Worm (Caenorhabditis elegans) whole organism, early embryonic: Measurements from ENCODE around the gene str-89.

Source experiments
- F13C5.2 ChIP-seq: sonication (generic microtip); optimal IDR thresholded peaks from 2 replicates; lab custom pipeline; 2017; ENCODE audit warnings: mild to moderate bottlenecking, missing genetic modification characterization, inconsistent platforms, missing compliant biosample characterization
- ama-1 ChIP-seq: fragments of 150-350 bp; optimal IDR thresholded peaks from 2 replicates; lab custom pipeline; 2014
- ets-7 ChIP-seq: sonication (generic microtip); optimal IDR thresholded peaks from 2 replicates; lab custom pipeline; 2016; ENCODE audit warnings: missing genotype, missing genetic modification characterization, missing compliant biosample characterization
- hmbx-1 ChIP-seq: sonication (generic microtip); optimal IDR thresholded peaks from 2 replicates; lab custom pipeline; 2016; ENCODE audit warnings: mild to moderate bottlenecking, missing genetic modification characterization, missing compliant biosample characterization
- pes-1 ChIP-seq: fragments of 200-800 bp; sonication (Bioruptor generic); IDR thresholded peaks from 2 replicates; pipeline ENCODE4 v1.3.6; 2022; ENCODE audit warnings: missing genetic modification reagents, missing genetic modification characterization, missing compliant biosample characterization
- sea-1 ChIP-seq: fragments of 200-800 bp; sonication (Bioruptor generic); conservative IDR thresholded peaks from 2 replicates; pipeline ENCODE4 v1.3.6; 2022; ENCODE audit warnings: missing genetic modification characterization, missing compliant biosample characterization
- tbx-11 ChIP-seq: fragments of 200-800 bp; sonication (Bioruptor generic); IDR thresholded peaks from 2 replicates; pipeline ENCODE4 v1.3.6; 2022; ENCODE audit warnings: missing genetic modification characterization, missing compliant biosample characterization

DNA sequence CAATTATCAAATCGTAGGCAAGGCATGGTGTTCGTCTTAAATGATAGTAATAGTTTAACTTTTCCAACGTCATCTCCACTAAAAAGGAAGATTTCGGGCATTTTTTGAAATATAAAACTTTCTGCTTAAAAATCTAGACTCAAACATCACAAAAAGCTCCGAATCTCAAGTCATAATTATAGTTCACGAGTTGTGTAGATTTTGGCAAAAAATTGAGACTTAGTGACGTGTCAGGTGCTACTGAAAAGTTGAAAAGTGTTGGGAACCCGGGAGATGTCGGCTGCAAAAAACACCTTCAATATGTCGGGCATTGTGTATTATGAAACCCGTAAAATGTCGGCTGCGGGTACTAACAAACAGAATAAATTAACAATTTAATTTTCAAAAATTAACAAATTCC, 27.2 kb downstream of the str-89 start, which contains the start of gene Y26G10.1:
- TF ChIP-seq F13C5.2 (no peak), ama-1 (lab: Kevin White, UChicago) (no peak), ets-7 (tag; lab: Kevin White, UChicago) (no peak), hmbx-1 (tag; lab: Kevin White, UChicago) (no peak), tbx-11 (GFP tag; lab: Robert Waterston, UW) (no peak), pes-1 (GFP tag; lab: Robert Waterston, UW) (no peak), sea-1 (no peak)
